Fruit fly (Drosophila melanogaster): ENCODE measurements around the gene CG10979.

CG10979 gene

dm6 chr3R:5824456-5824855 is 30.0 kb downstream of the CG10979 start, which contains the start of the genes Sec20 and dgrn (continued):
- TF ChIP-seq pfk (GFP tag; optimal IDR thresholded peaks at IDR 0.05) (no peak), CG34224 (GFP tag; IDR thresholded peaks at IDR 0.05; ENCODE audit: partially characterized antibody) (peak; percentile 90), Lhr (GFP tag; optimal IDR thresholded peaks at IDR 0.05) (peak; percentile 50), nerfin-1 (tag; optimal IDR thresholded peaks at IDR 0.05) (peak; percentile 60), CG5953 (GFP tag; IDR thresholded peaks at IDR 0.05) (0 out of 2 replicates have a peak, but pooled peaks have one; percentile 15), fru (optimal IDR thresholded peaks at IDR 0.05) (no peak), dan (GFP tag; IDR thresholded peaks at IDR 0.05) (no peak), mld (GFP tag; IDR thresholded peaks at IDR 0.05; ENCODE audit: partially characterized antibody) (peak; percentile 92), E2f1 (GFP tag; IDR thresholded peaks at IDR 0.05) (peak; percentile 42), ssp (GFP tag; IDR thresholded peaks at IDR 0.05) (no peak; the same call in 1 of the 2 replicates), Dip3 (GFP tag; optimal IDR thresholded peaks at IDR 0.05) (peak; percentile 56), unpg (GFP tag; optimal IDR thresholded peaks at IDR 0.05) (peak; percentile 62), CG17612 (GFP tag; IDR thresholded peaks at IDR 0.05) (no peak), CG12391 (tag; optimal IDR thresholded peaks at IDR 0.05) (peak; percentile 88), CG13296 (GFP tag; optimal IDR thresholded peaks at IDR 0.05) (peak; percentile 38), tgo (GFP tag; IDR thresholded peaks at IDR 0.05) (peak; percentile 51), Ssrp (tag; optimal IDR thresholded peaks at IDR 0.05) (peak; percentile 59), Hr51 (GFP tag; optimal IDR thresholded peaks at IDR 0.05) (peak; percentile 40 to 55), sob (GFP tag; IDR thresholded peaks at IDR 0.05) (peak; percentile 74), hbn (GFP tag; IDR thresholded peaks at IDR 0.05; ENCODE audit: partially characterized antibody) (peak; percentile 94), PHDP (tag; optimal IDR thresholded peaks at IDR 0.05) (peak; percentile 77), CG13624 (GFP tag; optimal IDR thresholded peaks at IDR 0.05) (peak; percentile 25), CG13123 (GFP tag; optimal IDR thresholded peaks at IDR 0.05) (peak; percentile 48), Pdp1 (GFP tag; optimal IDR thresholded peaks at IDR 0.05) (peak; percentile 20 to 87), CG1603 (tag; optimal IDR thresholded peaks at IDR 0.05) (peak; percentile 41), crc (GFP tag; optimal IDR thresholded peaks at IDR 0.05) (no peak), CG17361 (GFP tag; IDR thresholded peaks at IDR 0.05) (peak; percentile 82), tll (GFP tag; optimal IDR thresholded peaks at IDR 0.05) (no peak), CG14050 (GFP tag; IDR thresholded peaks at IDR 0.05) (peak; percentile 38; the same call in 1 of the 3 replicates), inv (GFP tag; IDR thresholded peaks at IDR 0.05; ENCODE audit: partially characterized antibody) (peak; percentile 96), CG7372 (GFP tag; IDR thresholded peaks at IDR 0.05) (no peak), CG9932 (GFP tag; IDR thresholded peaks at IDR 0.05) (peak; percentile 87), vfl (GFP tag; optimal IDR thresholded peaks at IDR 0.05) (peak; percentile 57), CG1602 (GFP tag; optimal IDR thresholded peaks at IDR 0.05) (peak; percentile 65), fu2 (GFP tag; optimal IDR thresholded peaks at IDR 0.05) (no peak), CG3995 (GFP tag; optimal IDR thresholded peaks at IDR 0.05) (peak; percentile 61), CG31224 (GFP tag; IDR thresholded peaks at IDR 0.05) (0 out of 2 replicates have a peak, but pooled peaks have one; percentile 28), CG6175 (GFP tag; IDR thresholded peaks at IDR 0.05) (no peak), rib (GFP tag; IDR thresholded peaks at IDR 0.05) (no peak), grau (tag; optimal IDR thresholded peaks at IDR 0.05) (peak; percentile 74), Hr3 (GFP tag; optimal IDR thresholded peaks at IDR 0.05) (peak; percentile 73), croc (GFP tag; conservative IDR thresholded peaks at IDR 0.05) (no peak), Usf (GFP tag; optimal IDR thresholded peaks at IDR 0.05) (no peak), CG32767 (GFP tag; IDR thresholded peaks at IDR 0.05) (peak; percentile 55; the same call in 1 of the 2 replicates), eve (GFP tag; optimal IDR thresholded peaks at IDR 0.05) (no peak), CG1233 (GFP tag; optimal IDR thresholded peaks at IDR 0.05) (peak; percentile 13), CG12659 (GFP tag; optimal IDR thresholded peaks at IDR 0.05) (peak; percentile 82), scrt (GFP tag; optimal IDR thresholded peaks at IDR 0.05) (no peak), CG12236 (GFP tag; optimal IDR thresholded peaks at IDR 0.05) (no peak), pnt (GFP tag; optimal IDR thresholded peaks at IDR 0.05) (peak; percentile 11), ken (GFP tag; IDR thresholded peaks at IDR 0.05) (0 out of 3 replicates have a peak, but pooled peaks have one; percentile 49)
